Worm (Caenorhabditis elegans): Measurements from ENCODE around the gene T23B12.11.

ce11 chrV:8470906-8471305, 15.7 kb downstream of the T23B12.11 start, which contains the start of gene gplb-1:
- TF ChIP-seq ztf-29 (GFP tag; IDR thresholded peaks at IDR 0.05), result no peak
- no peak for TF ChIP-seq flt-1 (GFP tag; IDR thresholded peaks at IDR 0.05)
- no peak for TF ChIP-seq med-1 (GFP tag; optimal IDR thresholded peaks at IDR 0.05; ENCODE audit: insufficient read depth)
